In the genomic region with DNA sequence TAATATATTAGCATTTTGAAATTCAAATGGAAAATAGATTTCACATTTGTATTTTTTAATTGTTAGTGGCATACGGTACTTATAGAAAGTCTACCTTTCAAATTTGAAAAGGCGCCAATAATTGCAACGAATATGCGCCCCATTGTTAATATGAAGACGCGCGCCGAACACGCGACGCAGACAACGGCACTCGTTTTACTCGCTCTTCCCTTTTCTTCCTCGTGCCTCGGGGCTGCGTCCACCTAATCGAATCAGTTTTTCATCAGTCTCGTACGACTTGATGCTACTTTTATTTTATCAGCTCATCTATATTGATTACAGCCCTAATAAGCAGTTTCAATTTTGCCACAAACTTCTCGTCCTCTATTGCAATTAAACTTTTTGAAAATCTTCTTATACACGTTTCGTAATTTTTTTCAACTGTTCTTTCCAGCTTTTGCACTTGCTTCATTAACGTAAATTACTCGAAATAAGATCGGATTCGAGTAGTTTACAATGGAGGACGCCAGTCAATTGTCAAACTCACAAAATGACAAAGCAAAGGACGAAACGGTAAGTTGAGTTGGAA, we compare ENCODE assay signal across 6 worm cellular contexts.
A peak's percentile ranks its signal among the peaks of the same experiment; 100 is the strongest.
TF ChIP-seq lines count a peak whose summit lies in the region.

A gene (plus strand): TSS at position 432 of the 568 bp plus-strand sequence.

TF ChIP-seq in whole organism, L1 larva, 84 proteins besides CTCF, POLR2A, EP300 and RAD21 (continued from another document and continues in another):
- TF ChIP-seq ets-5 (GFP tag; IDR thresholded peaks at IDR 0.05; lab: Robert Waterston, UW) (no peak), lin-14 (GFP tag; optimal IDR thresholded peaks at IDR 0.05; lab: Kevin White, UChicago) (peak; percentile 84), irx-1 (tag; optimal IDR thresholded peaks at IDR 0.05; lab: Kevin White, UChicago) (no peak), aha-1 (tag; optimal IDR thresholded peaks at IDR 0.05; lab: Kevin White, UChicago) (no peak), xbp-1 (tag; optimal IDR thresholded peaks at IDR 0.05; lab: Kevin White, UChicago) (peak; percentile 68), mab-9 (GFP tag; IDR thresholded peaks at IDR 0.05; lab: Robert Waterston, UW) (no peak), nhr-28 (tag; optimal IDR thresholded peaks at IDR 0.05; lab: Kevin White, UChicago) (no peak), C04F5.9 (tag; optimal IDR thresholded peaks at IDR 0.05; lab: Kevin White, UChicago) (no peak), nhr-85 (tag; lab: Kevin White, UChicago) (peak; percentile 42), snpc-4 (tag; optimal IDR thresholded peaks at IDR 0.05; lab: Kevin White, UChicago) (peak; percentile 55), zag-1 (tag; optimal IDR thresholded peaks at IDR 0.05; lab: Kevin White, UChicago) (no peak), egl-27 (tag; optimal IDR thresholded peaks at IDR 0.05; lab: Kevin White, UChicago) (no peak), nhr-71 (tag; optimal IDR thresholded peaks at IDR 0.05; lab: Kevin White, UChicago) (peak; percentile 82), egl-13 (tag; optimal IDR thresholded peaks at IDR 0.05; lab: Kevin White, UChicago) (peak; percentile 22), dsc-1 (tag; optimal IDR thresholded peaks at IDR 0.05; lab: Kevin White, UChicago) (peak; percentile 12), pax-3 (tag; optimal IDR thresholded peaks at IDR 0.05; lab: Kevin White, UChicago) (peak; percentile 11), grh-1 (GFP tag; IDR thresholded peaks at IDR 0.05; lab: Robert Waterston, UW) (no peak), ztf-4 (tag; optimal IDR thresholded peaks at IDR 0.05; lab: Kevin White, UChicago) (no peak), nhr-84 (tag; optimal IDR thresholded peaks at IDR 0.05; lab: Kevin White, UChicago) (no peak), elt-2 (tag; optimal IDR thresholded peaks at IDR 0.05; lab: Kevin White, UChicago) (peak; percentile 43), aly-2 (tag; optimal IDR thresholded peaks at IDR 0.05; lab: Kevin White, UChicago) (no peak), tbx-2 (tag; optimal IDR thresholded peaks at IDR 0.05; lab: Kevin White, UChicago) (peak; percentile 71)

TF ChIP-seq in whole organism, L2 larva, 48 proteins besides CTCF, POLR2A, EP300 and RAD21 (continued from another document and continues in another):
- no peak for TF ChIP-seq ceh-82 (tag; optimal IDR thresholded peaks at IDR 0.05; lab: Kevin White, UChicago)
- no peak for TF ChIP-seq nhr-6 (tag; optimal IDR thresholded peaks at IDR 0.05; lab: Kevin White, UChicago)
- TF ChIP-seq ztf-11 (tag; optimal IDR thresholded peaks at IDR 0.05; lab: Kevin White, UChicago) = no peak
- TF ChIP-seq F13H6.1 (tag; optimal IDR thresholded peaks at IDR 0.05; lab: Kevin White, UChicago) = peak; percentile 24
- TF ChIP-seq zag-1 (tag; optimal IDR thresholded peaks at IDR 0.05; lab: Kevin White, UChicago) = no peak
- TF ChIP-seq R02D3.7 (tag; optimal IDR thresholded peaks at IDR 0.05; lab: Kevin White, UChicago) = no peak
- no peak for TF ChIP-seq nhr-23 (tag; optimal IDR thresholded peaks at IDR 0.05; lab: Kevin White, UChicago)
- TF ChIP-seq mdl-1 (tag; optimal IDR thresholded peaks at IDR 0.05; lab: Kevin White, UChicago) = peak in 1 of 2 experiments; percentile 45
- peak; percentile 46 for TF ChIP-seq nhr-25 (tag; optimal IDR thresholded peaks at IDR 0.05; lab: Kevin White, UChicago)
- peak; percentile 45 for TF ChIP-seq snpc-4 (tag; optimal IDR thresholded peaks at IDR 0.05; lab: Kevin White, UChicago)
- peak; percentile 71 for TF ChIP-seq nhr-129 (tag; optimal IDR thresholded peaks at IDR 0.05; lab: Kevin White, UChicago)
- peak; percentile 7 for TF ChIP-seq blmp-1 (tag; optimal IDR thresholded peaks at IDR 0.05; lab: Kevin White, UChicago; ENCODE audit: insufficient read depth)
- no peak for TF ChIP-seq unc-55 (GFP tag; optimal IDR thresholded peaks at IDR 0.05; lab: Kevin White, UChicago)
- peak; percentile 72 for TF ChIP-seq lin-13 (GFP tag; optimal IDR thresholded peaks at IDR 0.05; lab: Kevin White, UChicago)
- no peak for TF ChIP-seq nhr-77 (tag; optimal IDR thresholded peaks at IDR 0.05; lab: Kevin White, UChicago)
- peak; percentile 75 for TF ChIP-seq crh-2 (tag; optimal IDR thresholded peaks at IDR 0.05; lab: Kevin White, UChicago)
- TF ChIP-seq ceh-16 (tag; optimal IDR thresholded peaks at IDR 0.05; lab: Kevin White, UChicago) = no peak
- no peak for TF ChIP-seq ztf-4 (tag; optimal IDR thresholded peaks at IDR 0.05; lab: Kevin White, UChicago)
- TF ChIP-seq lsy-2 (tag; optimal IDR thresholded peaks at IDR 0.05; lab: Kevin White, UChicago) = peak in 1 of 2 experiments; percentile 74
- TF ChIP-seq lin-11 (tag; optimal IDR thresholded peaks at IDR 0.05; lab: Kevin White, UChicago) = peak; percentile 7
- peak; percentile 6 for TF ChIP-seq nhr-21 (tag; optimal IDR thresholded peaks at IDR 0.05; lab: Kevin White, UChicago)

TF ChIP-seq in whole organism, L3 larva, 47 proteins besides CTCF, POLR2A, EP300 and RAD21 (continued from another document):
- TF ChIP-seq ceh-28 (tag; optimal IDR thresholded peaks at IDR 0.05; lab: Kevin White, UChicago) (peak; percentile 9), snpc-4 (tag; optimal IDR thresholded peaks at IDR 0.05; lab: Kevin White, UChicago) (peak; percentile 66), lin-15B (tag; optimal IDR thresholded peaks at IDR 0.05; lab: Kevin White, UChicago) (peak; percentile 93)

TF ChIP-seq in whole organism, L4 larva, 104 proteins besides CTCF, POLR2A, EP300 and RAD21 (continued from another document and continues in another):
- TF ChIP-seq hlh-11 (tag; optimal IDR thresholded peaks at IDR 0.05; lab: Kevin White, UChicago) = peak; percentile 75
- TF ChIP-seq mep-1 (tag; optimal IDR thresholded peaks at IDR 0.05; lab: Kevin White, UChicago) = peak; percentile 66
- no peak for TF ChIP-seq ceh-44 (GFP tag; IDR thresholded peaks at IDR 0.05; lab: Robert Waterston, UW)
- 0 out of 2 replicates have a peak, but pooled peaks have one; percentile 21 for TF ChIP-seq egl-43 (GFP tag; IDR thresholded peaks at IDR 0.05; lab: Robert Waterston, UW)
- no peak for TF ChIP-seq daf-8 (GFP tag; IDR thresholded peaks at IDR 0.05; lab: Robert Waterston, UW)
- peak; percentile 38 for TF ChIP-seq nhr-28 (tag; optimal IDR thresholded peaks at IDR 0.05; lab: Kevin White, UChicago)
- TF ChIP-seq ces-1 (GFP tag; optimal IDR thresholded peaks at IDR 0.05; lab: Kevin White, UChicago) = peak; percentile 65
- TF ChIP-seq daf-16 (GFP tag; optimal IDR thresholded peaks at IDR 0.05; lab: Kevin White, UChicago) = no peak
- TF ChIP-seq daf-16 (tag; optimal IDR thresholded peaks at IDR 0.05; lab: Kevin White, UChicago) = peak; percentile 42
- peak; percentile 46 for TF ChIP-seq rbr-2 (tag; optimal IDR thresholded peaks at IDR 0.05; lab: Kevin White, UChicago)
- TF ChIP-seq madf-9 (GFP tag; conservative IDR thresholded peaks at IDR 0.05; lab: Robert Waterston, UW) = no peak
- peak; percentile 93 for TF ChIP-seq hlh-30 (tag; optimal IDR thresholded peaks at IDR 0.05; lab: Kevin White, UChicago; ENCODE audit: insufficient read depth)
- TF ChIP-seq unc-62 (GFP tag; optimal IDR thresholded peaks at IDR 0.05 in 1 of 2; lab: Kevin White, UChicago) = peak in 1 of 2 experiments; percentile 61
- TF ChIP-seq unc-62 (tag; optimal IDR thresholded peaks at IDR 0.05; lab: Kevin White, UChicago) = no peak
- TF ChIP-seq daf-19 (GFP tag; conservative IDR thresholded peaks at IDR 0.05; lab: Robert Waterston, UW) = no peak
- peak; percentile 97 for TF ChIP-seq aha-1 (tag; lab: Kevin White, UChicago)
- peak; percentile 20 for TF ChIP-seq unc-130 (GFP tag; optimal IDR thresholded peaks at IDR 0.05; lab: Kevin White, UChicago)
- TF ChIP-seq lsy-2 (tag; optimal IDR thresholded peaks at IDR 0.05; lab: Kevin White, UChicago) = peak in 1 of 2 experiments; percentile 72
- peak; percentile 66 for TF ChIP-seq lin-13 (GFP tag; optimal IDR thresholded peaks at IDR 0.05; lab: Kevin White, UChicago)
- no peak for TF ChIP-seq gei-8 (GFP tag; optimal IDR thresholded peaks at IDR 0.05; lab: Kevin White, UChicago)
- peak; percentile 25 for TF ChIP-seq nhr-25 (tag; optimal IDR thresholded peaks at IDR 0.05; lab: Kevin White, UChicago; ENCODE audit: borderline replicate concordance, insufficient read depth)
- TF ChIP-seq nhr-111 (GFP tag; optimal IDR thresholded peaks at IDR 0.05; lab: Kevin White, UChicago) = no peak
- no peak for TF ChIP-seq lin-39 (tag; optimal IDR thresholded peaks at IDR 0.05; lab: Kevin White, UChicago)
- peak; percentile 81 for TF ChIP-seq dpl-1 (GFP tag; optimal IDR thresholded peaks at IDR 0.05; lab: Kevin White, UChicago)
- peak; percentile 41; the same call in 1 of the 2 replicates for TF ChIP-seq hmg-1.1 (GFP tag; IDR thresholded peaks at IDR 0.05; lab: Robert Waterston, UW)
- TF ChIP-seq spr-1 (tag; optimal IDR thresholded peaks at IDR 0.05; lab: Kevin White, UChicago) = no peak
- no peak for TF ChIP-seq tra-1 (GFP tag; IDR thresholded peaks at IDR 0.05; lab: Robert Waterston, UW)

TF ChIP-seq in whole organism, late embryonic, 69 proteins besides CTCF, POLR2A, EP300 and RAD21 (continued from another document):
- TF ChIP-seq ceh-18 (tag; optimal IDR thresholded peaks at IDR 0.05; lab: Kevin White, UChicago) = peak; percentile 23
- no peak for TF ChIP-seq ttx-3 (tag; optimal IDR thresholded peaks at IDR 0.05; lab: Kevin White, UChicago)
- TF ChIP-seq pat-9 (tag; optimal IDR thresholded peaks at IDR 0.05; lab: Kevin White, UChicago) = no peak
- TF ChIP-seq ceh-34 (tag; optimal IDR thresholded peaks at IDR 0.05; lab: Kevin White, UChicago) = peak; percentile 10
- peak; percentile 66 for TF ChIP-seq hlh-30 (tag; optimal IDR thresholded peaks at IDR 0.05; lab: Kevin White, UChicago; ENCODE audit: insufficient read depth)

TF ChIP-seq in whole organism, young adult, 124 proteins besides CTCF, POLR2A, EP300 and RAD21 (continued from another document and continues in another):
- TF ChIP-seq bed-2 (GFP tag; IDR thresholded peaks at IDR 0.05; lab: Robert Waterston, UW) (no peak), lin-54 (GFP tag; optimal IDR thresholded peaks at IDR 0.05; lab: Kevin White, UChicago) (peak; percentile 83), nhr-27 (tag; optimal IDR thresholded peaks at IDR 0.05; lab: Kevin White, UChicago) (no peak), attf-6 (GFP tag; IDR thresholded peaks at IDR 0.05; lab: Robert Waterston, UW) (peak; percentile 38; the same call in 1 of the 2 replicates), T07F8.4 (tag; optimal IDR thresholded peaks at IDR 0.05; lab: Kevin White, UChicago) (no peak), ztf-25 (GFP tag; IDR thresholded peaks at IDR 0.05; lab: Robert Waterston, UW) (0 out of 2 replicates have a peak, but pooled peaks have one; percentile 36), madf-10 (tag; optimal IDR thresholded peaks at IDR 0.05; lab: Kevin White, UChicago) (peak; percentile 17), B0261.1 (tag; optimal IDR thresholded peaks at IDR 0.05; lab: Kevin White, UChicago) (no peak), him-1 (tag; optimal IDR thresholded peaks at IDR 0.05; lab: Kevin White, UChicago) (no peak), hmg-20 (GFP tag; IDR thresholded peaks at IDR 0.05; lab: Robert Waterston, UW) (no peak), bed-1 (GFP tag; IDR thresholded peaks at IDR 0.05; lab: Robert Waterston, UW) (no peak), hlh-12 (tag; optimal IDR thresholded peaks at IDR 0.05; lab: Kevin White, UChicago) (no peak), F49E8.2 (tag; optimal IDR thresholded peaks at IDR 0.05; lab: Kevin White, UChicago; ENCODE audit: insufficient read depth) (peak; percentile 51), cebp-2 (GFP tag; IDR thresholded peaks at IDR 0.05; lab: Robert Waterston, UW) (no peak), rcor-1 (GFP tag; IDR thresholded peaks at IDR 0.05; lab: Robert Waterston, UW) (0 out of 2 replicates have a peak, but pooled peaks have one; percentile 37), akir-1 (GFP tag; optimal IDR thresholded peaks at IDR 0.05; lab: Kevin White, UChicago) (no peak), snpc-3.4 (tag; optimal IDR thresholded peaks at IDR 0.05; lab: Kevin White, UChicago) (peak; percentile 20), zim-3 (tag; optimal IDR thresholded peaks at IDR 0.05; lab: Kevin White, UChicago) (no peak), ceh-79 (tag; optimal IDR thresholded peaks at IDR 0.05; lab: Kevin White, UChicago) (no peak), mcd-1 (GFP tag; IDR thresholded peaks at IDR 0.05; lab: Robert Waterston, UW) (peak; percentile 86), pbrm-1 (GFP tag; IDR thresholded peaks at IDR 0.05; lab: Robert Waterston, UW) (peak; percentile 37; the same call in 1 of the 2 replicates), zfh-2 (GFP tag; conservative IDR thresholded peaks at IDR 0.05; lab: Robert Waterston, UW) (no peak), lsl-1 (GFP tag; optimal IDR thresholded peaks at IDR 0.05; lab: Kevin White, UChicago) (peak; percentile 69), Y53F4B.3 (GFP tag; IDR thresholded peaks at IDR 0.05; lab: Robert Waterston, UW) (no peak), ceh-91 (GFP tag; IDR thresholded peaks at IDR 0.05; lab: Robert Waterston, UW) (peak; percentile 66), ccch-3 (GFP tag; optimal IDR thresholded peaks at IDR 0.05; lab: Kevin White, UChicago) (no peak), F39B2.1 (GFP tag; IDR thresholded peaks at IDR 0.05; lab: Robert Waterston, UW) (no peak), dpff-1 (tag; optimal IDR thresholded peaks at IDR 0.05; lab: Kevin White, UChicago) (no peak), Y56A3A.18 (GFP tag; IDR thresholded peaks at IDR 0.05; lab: Robert Waterston, UW) (no peak), madf-8 (GFP tag; conservative IDR thresholded peaks at IDR 0.05; lab: Robert Waterston, UW) (peak; percentile 71), nfyb-1 (GFP tag; IDR thresholded peaks at IDR 0.05; lab: Robert Waterston, UW) (peak; percentile 41; the same call in 1 of the 2 replicates), snpc-4 (GFP tag; optimal IDR thresholded peaks at IDR 0.05; lab: Kevin White, UChicago) (no peak), snpc-4 (tag; optimal IDR thresholded peaks at IDR 0.05; lab: Kevin White, UChicago) (peak in 3 of 4 experiments; percentile 43 to 64 (median 52)), nhr-179 (tag; optimal IDR thresholded peaks at IDR 0.05; lab: Kevin White, UChicago) (no peak), hrde-1 (tag; optimal IDR thresholded peaks at IDR 0.05; lab: Kevin White, UChicago; ENCODE audit: borderline replicate concordance) (no peak), nfya-1 (tag; optimal IDR thresholded peaks at IDR 0.05; lab: Kevin White, UChicago; ENCODE audit: borderline replicate concordance, insufficient read depth) (no peak), lin-35 (GFP tag; optimal IDR thresholded peaks at IDR 0.05; lab: Kevin White, UChicago) (peak in 1 of 3 experiments; percentile 42), aptf-2 (GFP tag; conservative IDR thresholded peaks at IDR 0.05; lab: Robert Waterston, UW) (no peak), unc-130 (GFP tag; optimal IDR thresholded peaks at IDR 0.05; lab: Kevin White, UChicago) (no peak), F37B4.10 (GFP tag; IDR thresholded peaks at IDR 0.05; lab: Robert Waterston, UW) (no peak), F52B5.7 (tag; optimal IDR thresholded peaks at IDR 0.05; lab: Kevin White, UChicago) (no peak), C17E4.6 (GFP tag; IDR thresholded peaks at IDR 0.05; lab: Robert Waterston, UW) (no peak), lir-1 (GFP tag; conservative IDR thresholded peaks at IDR 0.05; lab: Robert Waterston, UW) (no peak), C06A6.2 (GFP tag; conservative IDR thresholded peaks at IDR 0.05; lab: Robert Waterston, UW) (no peak), let-526 (GFP tag; IDR thresholded peaks at IDR 0.05; lab: Robert Waterston, UW) (0 out of 2 replicates have a peak, but pooled peaks have one; percentile 55), K11D2.4 (GFP tag; IDR thresholded peaks at IDR 0.05; lab: Robert Waterston, UW) (no peak), K12H6.12 (tag; optimal IDR thresholded peaks at IDR 0.05; lab: Kevin White, UChicago) (peak; percentile 36), tbx-9 (tag; optimal IDR thresholded peaks at IDR 0.05; lab: Kevin White, UChicago; ENCODE audit: borderline replicate concordance) (no peak), let-607 (tag; optimal IDR thresholded peaks at IDR 0.05; lab: Kevin White, UChicago) (peak in 1 of 2 experiments; percentile 12), ama-1 (optimal IDR thresholded peaks at IDR 0.05; lab: Kevin White, UChicago) (peak; percentile 36), ama-1 (GFP tag; optimal IDR thresholded peaks at IDR 0.05; lab: Kevin White, UChicago) (no peak), lin-40 (tag; optimal IDR thresholded peaks at IDR 0.05; lab: Kevin White, UChicago) (peak; percentile 41), somi-1 (GFP tag; optimal IDR thresholded peaks at IDR 0.05; lab: Kevin White, UChicago) (no peak), B0019.2 (GFP tag; conservative IDR thresholded peaks at IDR 0.05; lab: Robert Waterston, UW) (no peak), nhr-90 (tag; optimal IDR thresholded peaks at IDR 0.05; lab: Kevin White, UChicago) (no peak)
